Worm (Caenorhabditis elegans): Measurements from ENCODE around the gene drl-1.

ce11 chrIV:291356-291755, 33.5 kb upstream of the drl-1 start, which contains the start of gene T21D12.7:
- no peak for TF ChIP-seq zag-1 (tag; optimal IDR thresholded peaks at IDR 0.05)
- TF ChIP-seq nhr-76 (tag; optimal IDR thresholded peaks at IDR 0.05): no peak
- TF ChIP-seq lsy-2 (tag; optimal IDR thresholded peaks at IDR 0.05): no peak
- no peak for TF ChIP-seq nhr-237 (tag; optimal IDR thresholded peaks at IDR 0.05)
- TF ChIP-seq nhr-12 (tag; optimal IDR thresholded peaks at IDR 0.05): no peak
